Worm (Caenorhabditis elegans) whole organism, midembryonic: ENCODE measurements around the gene ZC262.7.
"Not testable (repeated sequence)": the region's sequence is repeated elsewhere in the genome, so short reads cannot be mapped to it uniquely, and the experiment has no call there.

Experiments used
- T22C8.4 ChIP-seq: fragments of 200-800 bp; sonication (Bioruptor generic); IDR thresholded peaks from 2 replicates; pipeline ENCODE4 v1.3.6; 2022; ENCODE audit warnings: missing genetic modification characterization, missing compliant biosample characterization
- cog-1 ChIP-seq: sonication (generic microtip); optimal IDR thresholded peaks from 2 replicates; lab custom pipeline; 2016; ENCODE audit warnings: missing genetic modification characterization, missing compliant biosample characterization
- flt-1 ChIP-seq: fragments of 200-800 bp; sonication (Bioruptor generic); IDR thresholded peaks from 2 replicates; pipeline ENCODE4 v1.3.6; 2022; ENCODE audit warnings: missing genetic modification characterization, missing compliant biosample characterization
- klf-2 ChIP-seq: fragments of 200-800 bp; sonication (Bioruptor generic); conservative IDR thresholded peaks from 2 replicates; pipeline ENCODE4 v1.3.6; 2022; ENCODE audit warnings: missing genetic modification reagents, missing genetic modification characterization, missing compliant biosample characterization
- med-1 ChIP-seq: sonication (generic microtip); optimal IDR thresholded peaks from 2 replicates; lab custom pipeline; 2017; ENCODE audit warnings: missing genetic modification characterization, mild to moderate bottlenecking, missing compliant biosample characterization, antibody characterized with exemption, missing genetic modification reagents; ENCODE audit not compliant: insufficient read depth
- ref-1 ChIP-seq: fragments of 200-800 bp; sonication (Bioruptor generic); conservative IDR thresholded peaks from 2 replicates; pipeline ENCODE4 v1.3.6; 2022; ENCODE audit warnings: missing genetic modification reagents, missing genetic modification characterization, missing compliant biosample characterization
- tab-1 ChIP-seq: fragments of 200-800 bp; sonication (Bioruptor generic); IDR thresholded peaks from 2 replicates; pipeline ENCODE4 v1.3.6; 2022; ENCODE audit warnings: missing genetic modification characterization, missing compliant biosample characterization
- ztf-23 ChIP-seq: fragments of 200-800 bp; sonication (Bioruptor generic); IDR thresholded peaks from 2 replicates; pipeline ENCODE4 v1.3.6; 2022; ENCODE audit warnings: missing genetic modification reagents, missing genetic modification characterization, missing compliant biosample characterization
- ztf-29 ChIP-seq: fragments of 200-800 bp; sonication (Bioruptor generic); IDR thresholded peaks from 2 replicates; pipeline ENCODE4 v1.3.6; 2022; ENCODE audit warnings: missing genetic modification reagents, missing genetic modification characterization, missing compliant biosample characterization

Gene ZC262.7

DNA sequence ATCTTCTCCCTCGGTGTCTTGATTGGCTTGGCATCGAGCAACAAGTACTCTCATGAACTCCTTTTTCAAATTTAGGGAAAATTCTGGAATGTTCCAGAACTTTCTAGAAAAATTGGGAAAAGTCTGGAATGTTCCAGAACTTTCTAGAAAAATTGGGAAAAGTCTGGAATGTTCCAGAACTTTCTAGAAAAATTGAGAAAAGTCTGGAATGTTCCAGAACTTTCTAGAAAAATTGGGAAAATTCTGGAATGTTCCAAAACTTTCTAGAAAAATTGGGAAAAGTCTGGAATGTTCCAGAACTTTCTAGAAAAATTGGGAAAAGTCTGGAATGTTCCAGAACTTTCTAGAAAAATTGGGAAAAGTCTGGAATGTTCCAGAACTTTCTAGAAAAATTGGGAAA is at the start of gene ZC262.7:
Gene ZC262.7, minus strand, starts transcription at position 54 of the 400 bp plus-strand sequence.
- TF ChIP-seq flt-1 (GFP tag; lab: Robert Waterston, UW); klf-2 (GFP tag; lab: Robert Waterston, UW); cog-1: not testable (repeated sequence)

- TF ChIP-seq flt-1 (GFP tag; lab: Robert Waterston, UW): no peak
- TF ChIP-seq ztf-29 (GFP tag; lab: Robert Waterston, UW): no peak
- no peak for TF ChIP-seq tab-1 (GFP tag; lab: Robert Waterston, UW)
- TF ChIP-seq ztf-23 (GFP tag; lab: Robert Waterston, UW): no peak
- no peak for TF ChIP-seq ref-1
- no peak for TF ChIP-seq cog-1
- TF ChIP-seq T22C8.4: no peak
- no peak for TF ChIP-seq klf-2 (GFP tag; lab: Robert Waterston, UW)
Observed at ce11 chrIII:8392307-8392706, 48.2 kb upstream of the ZC262.7 start.

- TF ChIP-seq tab-1 (GFP tag; lab: Robert Waterston, UW) (no peak), med-1 (GFP tag; lab: Kevin White, UChicago) (no peak), T22C8.4 (no peak), flt-1 (GFP tag; lab: Robert Waterston, UW) (no peak), ztf-23 (GFP tag; lab: Robert Waterston, UW) (no peak), ztf-29 (GFP tag; lab: Robert Waterston, UW) (no peak), cog-1 (no peak), ref-1 (no peak), klf-2 (GFP tag; lab: Robert Waterston, UW) (no peak)
Observed at ce11 chrIII:8389539-8389938, 45.4 kb upstream of the ZC262.7 start, which contains the start of gene ZK353.4. TSS of gene ZK353.4 (minus strand) at chrIII:8389639.

ce11 chrIII:8380645-8381044 is 36.5 kb upstream of the ZC262.7 start, which contains the start of gene R05D3.12:
TSS of gene R05D3.12 (plus strand) at chrIII:8380945.
- TF ChIP-seq ztf-23 (GFP tag; lab: Robert Waterston, UW) (no peak), tab-1 (GFP tag; lab: Robert Waterston, UW) (no peak), ref-1 (no peak), cog-1 (no peak), klf-2 (GFP tag; lab: Robert Waterston, UW) (no peak), ztf-29 (GFP tag; lab: Robert Waterston, UW) (no peak), T22C8.4 (no peak), flt-1 (GFP tag; lab: Robert Waterston, UW) (no peak), med-1 (GFP tag; lab: Kevin White, UChicago) (no peak)

ce11 chrIII:8375000-8375399 is 30.9 kb upstream of the ZC262.7 start, which contains the start of gene met-2:
TSS of gene met-2 (plus strand) at chrIII:8375300.
- TF ChIP-seq klf-2 (GFP tag; lab: Robert Waterston, UW): no peak
- no peak for TF ChIP-seq ref-1

DNA sequence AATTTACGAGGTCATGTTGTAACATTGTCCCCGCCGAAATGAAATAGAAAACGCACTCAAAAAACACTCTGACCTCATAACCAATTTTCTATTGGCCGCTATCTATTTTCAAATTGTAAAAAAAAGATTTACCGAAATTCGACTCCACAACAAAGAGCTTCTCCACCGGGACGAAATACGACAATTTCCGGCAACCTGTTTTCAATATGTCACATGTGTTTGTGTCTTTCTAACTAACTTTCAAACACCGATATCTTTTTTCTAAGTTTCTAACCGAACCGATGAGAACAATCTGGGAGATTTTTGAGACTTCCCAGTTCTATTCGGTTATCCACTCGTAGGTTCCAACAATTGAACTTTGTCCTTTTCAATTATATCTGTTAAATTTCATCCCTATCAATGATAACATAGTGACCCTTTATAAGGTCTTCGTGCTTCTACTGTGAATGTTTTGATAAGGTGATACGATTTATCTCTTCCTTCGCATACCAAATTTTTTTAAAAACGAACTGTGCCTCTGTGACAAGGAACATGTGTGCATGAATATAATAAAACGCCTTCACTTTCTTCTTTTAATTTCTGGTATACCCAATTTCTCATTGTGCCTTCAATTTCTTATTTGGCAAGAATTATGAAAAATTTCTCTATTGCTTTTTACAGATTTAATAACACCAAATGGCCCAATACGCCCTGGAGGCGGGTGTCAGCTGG is 27.6 kb upstream of the ZC262.7 start, which contains the start of gene lmbr-1:
Gene lmbr-1, plus strand, starts transcription at position 661 of the 711 bp plus-strand sequence.
- TF ChIP-seq T22C8.4 (no peak), ztf-23 (GFP tag; lab: Robert Waterston, UW) (no peak), med-1 (GFP tag; lab: Kevin White, UChicago) (no peak), flt-1 (GFP tag; lab: Robert Waterston, UW) (no peak), ztf-29 (GFP tag; lab: Robert Waterston, UW) (no peak), cog-1 (no peak)

DNA sequence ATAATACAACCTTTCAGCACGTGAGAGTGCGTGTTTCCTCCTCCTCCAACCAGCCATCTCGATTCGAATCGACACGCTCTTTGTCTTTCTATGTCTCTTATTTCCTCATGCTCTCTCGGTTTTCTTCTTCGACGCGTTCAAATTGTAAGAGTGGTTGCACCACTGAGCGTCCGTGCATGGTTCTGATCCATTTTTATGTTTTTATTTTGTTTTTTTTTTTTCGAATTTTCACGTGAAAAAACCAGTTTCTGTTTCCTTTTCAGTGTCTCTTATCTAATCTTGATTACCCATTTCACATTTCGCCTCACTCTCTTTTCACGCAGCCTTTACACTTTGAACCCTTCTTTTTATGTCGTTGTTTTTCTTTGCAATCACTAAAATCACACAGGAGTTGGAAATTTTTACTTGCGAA is 26.7 kb upstream of the ZC262.7 start:
- TF ChIP-seq ztf-29 (GFP tag; lab: Robert Waterston, UW) (no peak), med-1 (GFP tag; lab: Kevin White, UChicago) (no peak), flt-1 (GFP tag; lab: Robert Waterston, UW) (no peak), klf-2 (GFP tag; lab: Robert Waterston, UW) (no peak), ztf-23 (GFP tag; lab: Robert Waterston, UW) (no peak), tab-1 (GFP tag; lab: Robert Waterston, UW) (no peak), cog-1 (no peak)

ce11 chrIII:8370188-8370587 is 26.1 kb upstream of the ZC262.7 start:
- TF ChIP-seq ztf-23 (GFP tag; lab: Robert Waterston, UW) (no peak), klf-2 (GFP tag; lab: Robert Waterston, UW) (no peak), T22C8.4 (no peak), ref-1 (no peak), ztf-29 (GFP tag; lab: Robert Waterston, UW) (no peak), med-1 (GFP tag; lab: Kevin White, UChicago) (no peak), cog-1 (no peak), tab-1 (GFP tag; lab: Robert Waterston, UW) (no peak), flt-1 (GFP tag; lab: Robert Waterston, UW) (no peak)

DNA sequence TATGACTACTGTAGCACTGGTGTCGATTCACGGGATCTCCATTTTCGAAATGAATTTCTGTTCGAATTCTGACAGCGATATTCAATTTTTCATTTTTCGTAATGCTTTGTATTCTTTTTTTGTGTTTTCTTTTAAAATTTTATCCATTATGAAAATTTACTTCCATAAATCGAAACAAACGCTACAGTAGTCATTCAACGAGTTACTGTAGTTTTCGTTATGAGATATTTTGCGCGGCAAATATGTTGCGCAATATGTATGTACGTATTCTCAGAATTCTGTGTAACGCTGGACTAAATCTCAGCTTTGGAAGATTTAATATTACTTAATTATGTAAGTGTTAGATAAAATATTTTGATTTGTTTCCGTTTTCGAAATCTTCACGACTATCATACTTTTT is 25.0 kb upstream of the ZC262.7 start:
- TF ChIP-seq med-1 (GFP tag; lab: Kevin White, UChicago): no peak
- no peak for TF ChIP-seq cog-1
- TF ChIP-seq ztf-29 (GFP tag; lab: Robert Waterston, UW): no peak
- no peak for TF ChIP-seq ztf-23 (GFP tag; lab: Robert Waterston, UW)
- TF ChIP-seq tab-1 (GFP tag; lab: Robert Waterston, UW): no peak
- no peak for TF ChIP-seq ref-1
- no peak for TF ChIP-seq T22C8.4
- TF ChIP-seq flt-1 (GFP tag; lab: Robert Waterston, UW): no peak
- no peak for TF ChIP-seq klf-2 (GFP tag; lab: Robert Waterston, UW)

- no peak for TF ChIP-seq ztf-29 (GFP tag; lab: Robert Waterston, UW)
- TF ChIP-seq ref-1: no peak
Observed at ce11 chrIII:8368619-8369018, 24.5 kb upstream of the ZC262.7 start, which contains the start of gene R05D3.9. TSS of gene R05D3.9 (minus strand) at chrIII:8368719.
